Worm (Caenorhabditis elegans): Measurements from ENCODE around the gene H13N06.7.

H13N06.7 gene

ce11 chrX:15502455-15503174, at the start of gene H13N06.7:
Gene H13N06.7, plus strand, starts transcription at chrX:15503124.
- TF ChIP-seq elt-1 (tag; optimal IDR thresholded peaks at IDR 0.05; ENCODE audit: borderline replicate concordance, insufficient read depth) (no peak), pha-4 (tag; optimal IDR thresholded peaks at IDR 0.05) (no peak), zip-8 (tag; optimal IDR thresholded peaks at IDR 0.05) (no peak)

ce11 chrX:15465050-15465449, 37.9 kb upstream of the H13N06.7 start:
- no peak for TF ChIP-seq lin-32 (GFP tag; optimal IDR thresholded peaks at IDR 0.05)
- TF ChIP-seq ces-1 (GFP tag; optimal IDR thresholded peaks at IDR 0.05) = peak; percentile 11

ce11 chrX:15466032-15466431, 36.9 kb upstream of the H13N06.7 start, which contains the start of gene sprr-1:
Gene sprr-1, plus strand, starts transcription at chrX:15466300.
- TF ChIP-seq blmp-1 (tag; optimal IDR thresholded peaks at IDR 0.05) = no peak

ce11 chrX:15468657-15469056, 34.3 kb upstream of the H13N06.7 start:
- no peak for TF ChIP-seq pha-4 (tag; optimal IDR thresholded peaks at IDR 0.05)
- no peak for TF ChIP-seq nhr-2 (tag; optimal IDR thresholded peaks at IDR 0.05)
- TF ChIP-seq mab-5 (tag; optimal IDR thresholded peaks at IDR 0.05) = no peak
- no peak for TF ChIP-seq lin-32 (GFP tag; optimal IDR thresholded peaks at IDR 0.05)
- no peak for TF ChIP-seq cnd-1 (tag; optimal IDR thresholded peaks at IDR 0.05)
- no peak for TF ChIP-seq unc-39 (tag; optimal IDR thresholded peaks at IDR 0.05)
- no peak for TF ChIP-seq nhr-76 (tag; optimal IDR thresholded peaks at IDR 0.05)
- no peak for TF ChIP-seq snpc-4 (tag; optimal IDR thresholded peaks at IDR 0.05)
- TF ChIP-seq nhr-237 (tag; optimal IDR thresholded peaks at IDR 0.05) = no peak
- no peak for TF ChIP-seq blmp-1 (tag; optimal IDR thresholded peaks at IDR 0.05)
- no peak for TF ChIP-seq ztf-11 (tag; optimal IDR thresholded peaks at IDR 0.05)
- TF ChIP-seq unc-120 (tag; optimal IDR thresholded peaks at IDR 0.05; ENCODE audit: poor library complexity, severe bottlenecking) = no peak
- TF ChIP-seq elt-3 (tag; optimal IDR thresholded peaks at IDR 0.05) = no peak
- TF ChIP-seq ceh-43 (GFP tag; optimal IDR thresholded peaks at IDR 0.05) = no peak

- TF ChIP-seq sptf-1 (tag; optimal IDR thresholded peaks at IDR 0.05) = no peak
- TF ChIP-seq ham-2 (GFP tag; optimal IDR thresholded peaks at IDR 0.05) = peak; percentile 41
- no peak for TF ChIP-seq nhr-2 (tag; optimal IDR thresholded peaks at IDR 0.05)
- no peak for TF ChIP-seq nhr-12 (tag; optimal IDR thresholded peaks at IDR 0.05)
- peak; percentile 100 for TF ChIP-seq elt-1 (tag; optimal IDR thresholded peaks at IDR 0.05; ENCODE audit: borderline replicate concordance, insufficient read depth)
- TF ChIP-seq mep-1 (tag; optimal IDR thresholded peaks at IDR 0.05) = no peak
Observed at ce11 chrX:15469957-15470548, 32.9 kb upstream of the H13N06.7 start.

- no peak for TF ChIP-seq unc-39 (tag; optimal IDR thresholded peaks at IDR 0.05)
- TF ChIP-seq flh-1 (GFP tag; optimal IDR thresholded peaks at IDR 0.05) = no peak
- TF ChIP-seq ceh-39 (tag; optimal IDR thresholded peaks at IDR 0.05) = no peak
- TF ChIP-seq ceh-43 (GFP tag; optimal IDR thresholded peaks at IDR 0.05) = no peak
- no peak for TF ChIP-seq elt-3 (tag; optimal IDR thresholded peaks at IDR 0.05)
- TF ChIP-seq zip-8 (tag; optimal IDR thresholded peaks at IDR 0.05) = no peak
- no peak for TF ChIP-seq mab-5 (tag; optimal IDR thresholded peaks at IDR 0.05)
- TF ChIP-seq pha-4 (tag; optimal IDR thresholded peaks at IDR 0.05) = no peak
- TF ChIP-seq nhr-237 (tag; optimal IDR thresholded peaks at IDR 0.05) = no peak
- TF ChIP-seq drap-1 (GFP tag; optimal IDR thresholded peaks at IDR 0.05) = no peak
- TF ChIP-seq blmp-1 (tag; optimal IDR thresholded peaks at IDR 0.05) = no peak
Observed at ce11 chrX:15477309-15477708, 25.6 kb upstream of the H13N06.7 start, which contains the start of gene exc-1. Gene exc-1, minus strand, starts transcription at chrX:15477409.

ce11 chrX:15478717-15479116, 24.2 kb upstream of the H13N06.7 start, which contains the start of gene gcy-36:
Gene gcy-36, plus strand, starts transcription at chrX:15479017.
- TF ChIP-seq zip-8 (tag; optimal IDR thresholded peaks at IDR 0.05) (no peak), M03D4.4 (tag; optimal IDR thresholded peaks at IDR 0.05) (no peak), pha-4 (tag; optimal IDR thresholded peaks at IDR 0.05) (no peak), elt-3 (tag; optimal IDR thresholded peaks at IDR 0.05) (no peak), ham-2 (GFP tag; optimal IDR thresholded peaks at IDR 0.05) (no peak), nhr-76 (tag; optimal IDR thresholded peaks at IDR 0.05) (no peak), ceh-43 (GFP tag; optimal IDR thresholded peaks at IDR 0.05) (no peak), ztf-11 (tag; optimal IDR thresholded peaks at IDR 0.05) (no peak), unc-120 (tag; optimal IDR thresholded peaks at IDR 0.05; ENCODE audit: poor library complexity, severe bottlenecking) (no peak), mab-5 (tag; optimal IDR thresholded peaks at IDR 0.05) (no peak), lin-13 (tag; optimal IDR thresholded peaks at IDR 0.05) (no peak), nhr-28 (tag; optimal IDR thresholded peaks at IDR 0.05) (no peak), unc-39 (tag; optimal IDR thresholded peaks at IDR 0.05) (no peak), drap-1 (GFP tag; optimal IDR thresholded peaks at IDR 0.05) (no peak), sem-2 (GFP tag; optimal IDR thresholded peaks at IDR 0.05) (no peak), tbx-8 (GFP tag; optimal IDR thresholded peaks at IDR 0.05) (no peak), nhr-12 (tag; optimal IDR thresholded peaks at IDR 0.05) (no peak), blmp-1 (tag; optimal IDR thresholded peaks at IDR 0.05) (no peak), unc-62 (GFP tag; optimal IDR thresholded peaks at IDR 0.05) (no peak), flh-1 (GFP tag; optimal IDR thresholded peaks at IDR 0.05) (no peak)
